Fruit fly (Drosophila melanogaster) whole organism, wandering third instar larva: ENCODE data around the gene Egfrap.

ENCODE experiments used
- CG32264 ChIP-seq: fragments of 200-800 bp; sonication (Bioruptor generic); optimal IDR thresholded peaks from 2 replicates; lab custom pipeline; 2016; ENCODE audit warnings: missing biosample characterization, missing genetic modification characterization
- CrebA ChIP-seq: fragments of 200-800 bp; sonication (Bioruptor generic); optimal IDR thresholded peaks from 2 replicates; lab custom pipeline; 2016; ENCODE audit warnings: missing biosample characterization, mild to moderate bottlenecking, missing genetic modification characterization, borderline replicate concordance
- Dfd ChIP-seq: fragments of >200 bp; optimal IDR thresholded peaks from 2 replicates; lab custom pipeline; 2017; ENCODE audit warnings: missing biosample characterization, missing genetic modification characterization
- Dif ChIP-seq: fragments of 200-275, 200-300 bp; sonication (Bioruptor generic); optimal IDR thresholded peaks from 2 replicates; lab custom pipeline; 2018; ENCODE audit warnings: missing biosample characterization, missing genetic modification characterization; ENCODE audit not compliant: partially characterized antibody
- Hnf4 ChIP-seq: fragments of 200-800 bp; sonication (Bioruptor generic); optimal IDR thresholded peaks from 2 replicates; lab custom pipeline; 2016; ENCODE audit warnings: missing biosample characterization, mild to moderate bottlenecking, missing genetic modification characterization
- Hr83 ChIP-seq: fragments of 200-300 bp; sonication (Bioruptor generic); optimal IDR thresholded peaks from 2 replicates; lab custom pipeline; 2016; ENCODE audit warnings: missing biosample characterization, mild to moderate bottlenecking, missing genetic modification characterization, moderate library complexity; ENCODE audit not compliant: poor library complexity, severe bottlenecking
- Mio ChIP-seq: sonication (Bioruptor generic); optimal IDR thresholded peaks from 2 replicates; lab custom pipeline; 2016; ENCODE audit warnings: missing biosample characterization, missing genetic modification characterization
- Myc ChIP-seq: fragments of >200 bp; optimal IDR thresholded peaks from 2 replicates; lab custom pipeline; 2017
- N ChIP-seq: fragments of >200 bp; optimal IDR thresholded peaks from 2 replicates; lab custom pipeline; 2018; ENCODE audit warnings: missing biosample characterization, missing external identifiers, missing genetic modification characterization
- OdsH ChIP-seq: fragments of 200-800 bp; sonication (Bioruptor generic); optimal IDR thresholded peaks from 2 replicates; lab custom pipeline; 2016; ENCODE audit warnings: missing biosample characterization, mild to moderate bottlenecking, missing genetic modification characterization
- Rel ChIP-seq, 2 experiments: fragments of 200-800 bp; sonication (Bioruptor generic) in 1 of 2; optimal IDR thresholded peaks; 2 replicates in 1 of 2; 3 replicates in 1 of 2; lab custom pipeline; 2016 to 2019; ENCODE audit warnings: mild to moderate bottlenecking in 2 of 2, missing biosample characterization in 2 of 2, missing genetic modification characterization in 2 of 2, moderate library complexity in 1 of 2
- Sp1 ChIP-seq: fragments of 200-800 bp; sonication (Bioruptor generic); optimal IDR thresholded peaks from 3 replicates; lab custom pipeline; 2019; ENCODE audit warnings: missing biosample characterization, mild to moderate bottlenecking, missing genetic modification characterization, moderate library complexity
- Vsx2 ChIP-seq: fragments of 200-300, 225-300 bp; sonication (Bioruptor generic); optimal IDR thresholded peaks from 2 replicates; lab custom pipeline; 2018; ENCODE audit warnings: missing biosample characterization, missing genetic modification characterization; ENCODE audit not compliant: partially characterized antibody
- dl ChIP-seq, 2 experiments: fragments of 175-275, 200-275 bp in 1 of 2; fragments of 200-275 bp in 1 of 2; sonication (Bioruptor generic); optimal IDR thresholded peaks; lab custom pipeline; 2018; ENCODE audit warnings: mild to moderate bottlenecking in 2 of 2, missing biosample characterization in 2 of 2, missing genetic modification characterization in 2 of 2, moderate library complexity in 2 of 2; ENCODE audit not compliant: partially characterized antibody in 2 of 2, insufficient read depth in 1 of 2
- dmrt93B ChIP-seq: fragments of 200-800 bp; sonication (Bioruptor generic); optimal IDR thresholded peaks from 2 replicates; lab custom pipeline; 2018; ENCODE audit warnings: missing biosample characterization, mild to moderate bottlenecking, missing genetic modification characterization
- dsf ChIP-seq: sonication (Bioruptor generic); optimal IDR thresholded peaks from 2 replicates; lab custom pipeline; 2016; ENCODE audit warnings: missing biosample characterization, missing genetic modification characterization, borderline replicate concordance
- ey ChIP-seq: fragments of 200-800 bp; sonication (Bioruptor generic); optimal IDR thresholded peaks from 2 replicates; lab custom pipeline; 2016; ENCODE audit warnings: missing biosample characterization, missing genetic modification characterization
- foxo ChIP-seq, 2 experiments: fragments of 200-800 bp; sonication (Bioruptor generic); optimal IDR thresholded peaks; 2 replicates in 1 of 2; 3 replicates in 1 of 2; lab custom pipeline; 2016 to 2017; ENCODE audit warnings: missing biosample characterization in 2 of 2, missing genetic modification characterization in 2 of 2
- fru ChIP-seq: fragments of 200-800 bp; sonication (Bioruptor generic); optimal IDR thresholded peaks from 3 replicates; lab custom pipeline; 2016; ENCODE audit warnings: missing biosample characterization, mild to moderate bottlenecking, missing genetic modification characterization
- h ChIP-seq: fragments of 200-800 bp; sonication (Bioruptor generic); optimal IDR thresholded peaks from 3 replicates; lab custom pipeline; 2016; ENCODE audit warnings: missing biosample characterization, mild to moderate bottlenecking, missing genetic modification characterization
- psq ChIP-seq: fragments of 200-800 bp; sonication (Bioruptor generic); optimal IDR thresholded peaks from 3 replicates; lab custom pipeline; 2017; ENCODE audit warnings: missing biosample characterization, mild to moderate bottlenecking, missing genetic modification characterization, moderate library complexity
- rgr ChIP-seq: fragments of 200-800 bp; sonication (Bioruptor generic); optimal IDR thresholded peaks from 3 replicates; lab custom pipeline; 2016; ENCODE audit warnings: missing biosample characterization, mild to moderate bottlenecking, missing genetic modification characterization
- sv ChIP-seq: fragments of 200-800 bp; sonication (Bioruptor generic); optimal IDR thresholded peaks from 3 replicates; lab custom pipeline; 2016; ENCODE audit warnings: missing biosample characterization, missing genetic modification characterization
- tai ChIP-seq: sonication (Bioruptor generic); optimal IDR thresholded peaks from 2 replicates; lab custom pipeline; 2016; ENCODE audit warnings: missing biosample characterization, missing genetic modification characterization
- usp ChIP-seq: fragments of >200 bp; optimal IDR thresholded peaks from 2 replicates; lab custom pipeline; 2017; ENCODE audit warnings: missing biosample characterization, missing genetic modification characterization
- woc ChIP-seq: sonication (Bioruptor generic); optimal IDR thresholded peaks from 2 replicates; lab custom pipeline; 2016; ENCODE audit warnings: missing biosample characterization, mild to moderate bottlenecking, missing genetic modification characterization

Gene Egfrap

dm6 chr3L:5966850-5967418, 16.5 kb upstream of the Egfrap start:
- TF ChIP-seq usp (GFP tag; lab: Kevin White, UChicago): no peak
- no peak for TF ChIP-seq Mio (GFP tag; lab: Kevin White, UChicago)
- TF ChIP-seq CG32264 (GFP tag; lab: Kevin White, UChicago): no peak
- TF ChIP-seq Myc: peak; percentile 51
- no peak for TF ChIP-seq OdsH (GFP tag; lab: Kevin White, UChicago)
- TF ChIP-seq fru (GFP tag; lab: Kevin White, UChicago): no peak
- no peak for TF ChIP-seq Vsx2 (GFP tag; lab: Kevin White, UChicago)

dm6 chr3L:5964399-5964798, 13.9 kb upstream of the Egfrap start:
- TF ChIP-seq dsf (GFP tag; lab: Kevin White, UChicago) (no peak), usp (GFP tag; lab: Kevin White, UChicago) (no peak), rgr (GFP tag; lab: Kevin White, UChicago) (no peak)
- TF ChIP-seq, all 38 proteins: peak for 0

DNA sequence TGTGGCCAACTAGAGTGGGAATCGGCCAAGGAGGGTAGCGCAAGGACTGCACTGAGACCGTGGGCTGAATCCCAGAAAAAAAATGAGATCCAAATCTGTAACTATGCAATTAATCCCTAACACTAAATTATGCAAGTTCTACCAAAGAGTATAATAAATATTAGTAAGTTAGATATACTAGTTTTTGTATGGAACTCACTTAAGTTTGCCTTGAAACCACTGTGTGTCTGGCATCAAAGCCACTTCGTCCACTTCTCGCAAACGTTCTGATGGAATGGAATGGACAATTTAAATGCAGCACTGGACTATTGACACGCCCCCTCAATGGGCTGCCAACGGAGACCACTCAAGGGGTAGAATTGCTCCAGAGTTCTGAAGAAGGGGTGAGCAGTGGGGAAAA, 7.7 kb upstream of the Egfrap start:
- TF ChIP-seq foxo (GFP tag; optimal IDR thresholded peaks at IDR 0.05; lab: Kevin White, UChicago): no peak
- TF ChIP-seq CG32264 (GFP tag; lab: Kevin White, UChicago): no peak
- TF ChIP-seq woc (GFP tag; lab: Kevin White, UChicago): no peak
- TF ChIP-seq N: no peak
- no peak for TF ChIP-seq OdsH (GFP tag; lab: Kevin White, UChicago)
- TF ChIP-seq ey (GFP tag; lab: Kevin White, UChicago): no peak
- no peak for TF ChIP-seq Hr83 (GFP tag; lab: Kevin White, UChicago)
- TF ChIP-seq Sp1 (GFP tag; lab: Kevin White, UChicago): no peak
- no peak for TF ChIP-seq h
- no peak for TF ChIP-seq dmrt93B (GFP tag; lab: Kevin White, UChicago)
- TF ChIP-seq dl (GFP tag; optimal IDR thresholded peaks at IDR 0.05; lab: Kevin White, UChicago; ENCODE audit: insufficient read depth in 1 of 2, partially characterized antibody in 2 of 2): no peak
- no peak for TF ChIP-seq Rel (GFP tag; optimal IDR thresholded peaks at IDR 0.05; lab: Kevin White, UChicago)
- no peak for TF ChIP-seq Rel (tag; optimal IDR thresholded peaks at IDR 0.05; lab: Kevin White, UChicago)

DNA sequence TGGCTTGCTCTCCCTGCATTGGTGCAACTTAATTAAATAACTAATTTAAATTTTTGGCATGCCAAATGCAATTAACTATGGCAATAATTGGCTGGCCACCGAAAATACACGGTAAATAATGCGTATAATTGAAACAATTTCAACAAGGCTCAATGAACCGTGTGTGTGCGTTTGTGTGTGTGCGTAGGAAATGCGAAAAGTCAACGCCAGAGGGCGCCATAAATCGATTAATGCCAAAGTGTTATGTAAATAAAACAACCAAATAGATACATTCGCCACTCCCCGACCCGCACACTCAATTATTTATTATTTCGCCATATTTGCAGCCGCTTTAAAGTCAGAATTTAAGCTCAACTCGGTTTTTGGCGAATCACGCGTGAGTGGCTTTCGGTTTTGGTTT, 6.7 kb upstream of the Egfrap start:
- TF ChIP-seq psq (no peak), Hnf4 (GFP tag; lab: Kevin White, UChicago) (no peak), Dif (no peak), Mio (GFP tag; lab: Kevin White, UChicago) (no peak), Myc (no peak), usp (GFP tag; lab: Kevin White, UChicago) (no peak), tai (no peak), CrebA (GFP tag; lab: Kevin White, UChicago) (no peak), CG32264 (GFP tag; lab: Kevin White, UChicago) (no peak), N (no peak), Rel (GFP tag; optimal IDR thresholded peaks at IDR 0.05; lab: Kevin White, UChicago) (no peak), Rel (tag; optimal IDR thresholded peaks at IDR 0.05; lab: Kevin White, UChicago) (no peak)

DNA sequence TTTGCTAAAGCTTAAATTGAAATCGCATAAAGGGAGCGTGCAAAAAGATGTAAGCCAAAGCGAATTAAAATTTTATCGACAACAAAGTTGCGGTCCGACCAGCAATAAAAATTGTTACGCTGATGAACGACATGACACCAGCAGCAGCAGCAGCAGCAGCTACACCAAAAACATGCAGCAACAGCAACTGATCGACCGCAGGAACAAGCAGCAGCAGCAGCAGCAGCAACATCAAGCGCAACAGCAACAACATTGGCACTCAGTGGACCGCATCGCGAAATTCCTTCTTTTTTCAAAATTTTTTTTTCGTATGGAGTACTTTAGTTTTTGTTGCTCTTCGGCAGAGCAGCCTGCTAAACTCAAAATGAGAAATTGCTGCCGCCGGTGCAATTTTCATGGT, 4.5 kb upstream of the Egfrap start:
- TF ChIP-seq sv (GFP tag; lab: Kevin White, UChicago) (no peak), Dfd (GFP tag; lab: Kevin White, UChicago) (peak; percentile 91), CrebA (GFP tag; lab: Kevin White, UChicago) (no peak), CG32264 (GFP tag; lab: Kevin White, UChicago) (no peak), ey (GFP tag; lab: Kevin White, UChicago) (no peak)
- TF ChIP-seq, all 38 proteins: peak for 1

- TF ChIP-seq usp (GFP tag; lab: Kevin White, UChicago): no peak
These were observed 2.1 kb upstream of the Egfrap start for dm6 chr3L:5952537-5952936.
